Fruit fly (Drosophila melanogaster): Measurements from ENCODE around the gene CG14621.

The CG14621 gene

DNA sequence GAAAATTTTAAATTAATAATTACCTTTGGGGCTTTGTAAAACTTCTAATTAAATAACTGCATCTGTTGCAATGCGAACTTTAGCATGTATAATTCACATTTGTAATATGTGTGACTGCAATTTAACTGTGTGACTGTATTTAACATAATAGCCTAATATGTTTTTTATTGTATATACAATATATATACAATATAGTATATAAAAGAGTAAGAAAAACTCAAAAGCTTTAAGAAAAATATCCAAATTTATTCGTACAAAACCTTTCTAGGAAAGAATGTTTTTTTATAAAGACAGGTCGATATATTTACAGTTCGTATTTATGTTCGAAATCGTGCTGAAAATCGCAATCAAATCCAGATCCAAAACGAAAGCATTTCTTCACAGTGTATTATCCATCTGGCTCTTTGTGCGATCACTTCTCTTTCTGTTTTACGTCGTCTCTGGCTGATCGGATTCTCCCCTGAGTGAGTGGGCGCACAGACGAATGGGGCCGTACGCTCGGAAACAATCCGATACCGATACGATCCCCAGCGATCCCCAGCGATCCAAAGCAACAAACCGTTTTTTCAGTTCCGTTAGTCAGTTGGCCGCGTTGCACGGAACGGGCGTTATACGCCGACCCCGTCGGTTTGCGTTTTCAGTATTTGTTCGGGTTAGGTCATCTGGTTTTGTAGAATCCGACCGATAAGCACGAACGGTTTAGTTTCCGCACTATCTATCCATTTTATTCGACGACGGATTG is 47.2 kb downstream of the CG14621 start (continued):
- TF ChIP-seq MESR4 (GFP tag; optimal IDR thresholded peaks at IDR 0.05) (no peak), CG13296 (GFP tag; optimal IDR thresholded peaks at IDR 0.05) (peak; percentile 12), CG9437 (GFP tag; optimal IDR thresholded peaks at IDR 0.05) (peak; percentile 83), Oli (tag; optimal IDR thresholded peaks at IDR 0.05) (peak; percentile 84), Ptx1 (GFP tag; IDR thresholded peaks at IDR 0.05) (peak; percentile 49), Dek (tag; optimal IDR thresholded peaks at IDR 0.05) (no peak), CG34376 (GFP tag; optimal IDR thresholded peaks at IDR 0.05) (peak; percentile 15), CG10209 (GFP tag; optimal IDR thresholded peaks at IDR 0.05) (peak; percentile 73), bab2 (GFP tag; optimal IDR thresholded peaks at IDR 0.05) (peak; percentile 15), Eip74EF (GFP tag; optimal IDR thresholded peaks at IDR 0.05) (no peak), CG16815 (GFP tag; optimal IDR thresholded peaks at IDR 0.05) (peak; percentile 41), esg (GFP tag; conservative IDR thresholded peaks at IDR 0.05) (no peak; the same call in 1 of the 2 replicates), Ada2b (GFP tag; IDR thresholded peaks at IDR 0.05) (peak; percentile 31; the same call in 1 of the 2 replicates), Asciz (GFP tag; optimal IDR thresholded peaks at IDR 0.05) (peak; percentile 47), B-H2 (GFP tag; optimal IDR thresholded peaks at IDR 0.05) (no peak), Chrac-16 (GFP tag; optimal IDR thresholded peaks at IDR 0.05) (peak; percentile 23), slbo (GFP tag; IDR thresholded peaks at IDR 0.05) (peak; percentile 51), gem (tag; optimal IDR thresholded peaks at IDR 0.05) (peak; percentile 84), CG3726 (GFP tag; IDR thresholded peaks at IDR 0.05) (no peak), Hr51 (GFP tag; optimal IDR thresholded peaks at IDR 0.05) (peak in 1 of 2 experiments; percentile 73), ssp (GFP tag; IDR thresholded peaks at IDR 0.05) (0 out of 2 replicates have a peak, but pooled peaks have one; percentile 12), zfh2 (GFP tag; optimal IDR thresholded peaks at IDR 0.05) (peak; percentile 28), MBD-R2 (GFP tag; IDR thresholded peaks at IDR 0.05) (peak; percentile 17; the same call in 1 of the 2 replicates), lmd (GFP tag; IDR thresholded peaks at IDR 0.05) (peak; percentile 50; the same call in 1 of the 2 replicates), HHEX (GFP tag; optimal IDR thresholded peaks at IDR 0.05) (peak; percentile 72), row (GFP tag; IDR thresholded peaks at IDR 0.05) (peak; percentile 73), CG10274 (GFP tag; optimal IDR thresholded peaks at IDR 0.05) (peak; percentile 42), CG6654 (GFP tag; optimal IDR thresholded peaks at IDR 0.05) (peak; percentile 54), CG10147 (GFP tag; optimal IDR thresholded peaks at IDR 0.05) (peak; percentile 64), slou (GFP tag; optimal IDR thresholded peaks at IDR 0.05) (peak; percentile 26), Trl (optimal IDR thresholded peaks at IDR 0.05) (peak; percentile 12 to 32), Trl (GFP tag; optimal IDR thresholded peaks at IDR 0.05) (no peak), mirr (GFP tag; optimal IDR thresholded peaks at IDR 0.05) (peak; percentile 33), CG6689 (GFP tag; IDR thresholded peaks at IDR 0.05) (peak; percentile 33; the same call in 1 of the 2 replicates), ind (GFP tag; optimal IDR thresholded peaks at IDR 0.05) (peak; percentile 59), grn (GFP tag; optimal IDR thresholded peaks at IDR 0.05) (peak; percentile 18), dati (GFP tag; IDR thresholded peaks at IDR 0.05) (no peak), Max (GFP tag; optimal IDR thresholded peaks at IDR 0.05) (peak; percentile 13), dysf (GFP tag; IDR thresholded peaks at IDR 0.05) (peak; percentile 65), CG5180 (GFP tag; optimal IDR thresholded peaks at IDR 0.05) (peak; percentile 37), CG9215 (GFP tag; IDR thresholded peaks at IDR 0.05) (peak; percentile 51), vnd (GFP tag; IDR thresholded peaks at IDR 0.05; ENCODE audit: partially characterized antibody) (no peak), CG12659 (GFP tag; optimal IDR thresholded peaks at IDR 0.05) (peak; percentile 79), Abd-B (GFP tag; optimal IDR thresholded peaks at IDR 0.05) (peak; percentile 51), CG3407 (GFP tag; optimal IDR thresholded peaks at IDR 0.05) (peak; percentile 20), CG12155 (GFP tag; optimal IDR thresholded peaks at IDR 0.05) (peak; percentile 41), dpn (GFP tag; optimal IDR thresholded peaks at IDR 0.05) (peak in 1 of 2 experiments; percentile 61), CG31224 (GFP tag; IDR thresholded peaks at IDR 0.05) (peak; percentile 48), CG9876 (GFP tag; optimal IDR thresholded peaks at IDR 0.05) (peak; percentile 14)
